Worm (Caenorhabditis elegans) whole organism, early embryonic: ENCODE results near the gene C24H10.3.

ENCODE experiments used
- F13C5.2 ChIP-seq: sonication (generic microtip); optimal IDR thresholded peaks from 2 replicates; lab custom pipeline; 2017; ENCODE audit warnings: mild to moderate bottlenecking, missing genetic modification characterization, inconsistent platforms, missing compliant biosample characterization
- aly-1 ChIP-seq: sonication (generic microtip); optimal IDR thresholded peaks from 2 replicates; lab custom pipeline; 2016; ENCODE audit warnings: missing genetic modification characterization, missing compliant biosample characterization
- ama-1 ChIP-seq: fragments of 150-350 bp; optimal IDR thresholded peaks from 2 replicates; lab custom pipeline; 2014
- ets-7 ChIP-seq: sonication (generic microtip); optimal IDR thresholded peaks from 2 replicates; lab custom pipeline; 2016; ENCODE audit warnings: missing genotype, missing genetic modification characterization, missing compliant biosample characterization
- flt-1 ChIP-seq: fragments of 200-800 bp; sonication (Bioruptor generic); IDR thresholded peaks from 2 replicates; pipeline ENCODE4 v1.3.6; 2022; ENCODE audit warnings: missing genetic modification characterization, missing compliant biosample characterization
- hmbx-1 ChIP-seq: sonication (generic microtip); optimal IDR thresholded peaks from 2 replicates; lab custom pipeline; 2016; ENCODE audit warnings: mild to moderate bottlenecking, missing genetic modification characterization, missing compliant biosample characterization
- hmg-4 ChIP-seq: fragments of 200-800 bp; sonication (Bioruptor generic); optimal IDR thresholded peaks from 2 replicates; lab custom pipeline; 2018; ENCODE audit warnings: mild to moderate bottlenecking, missing genetic modification characterization, missing compliant biosample characterization
- pes-1 ChIP-seq: fragments of 200-800 bp; sonication (Bioruptor generic); IDR thresholded peaks from 2 replicates; pipeline ENCODE4 v1.3.6; 2022; ENCODE audit warnings: missing genetic modification reagents, missing genetic modification characterization, missing compliant biosample characterization
- scrt-1 ChIP-seq: fragments of 200-800 bp; sonication (Bioruptor generic); IDR thresholded peaks from 2 replicates; pipeline ENCODE4 v1.3.6; 2022; ENCODE audit warnings: missing genetic modification characterization, missing compliant biosample characterization
- sea-1 ChIP-seq: fragments of 200-800 bp; sonication (Bioruptor generic); conservative IDR thresholded peaks from 2 replicates; pipeline ENCODE4 v1.3.6; 2022; ENCODE audit warnings: missing genetic modification characterization, missing compliant biosample characterization
- tbx-11 ChIP-seq: fragments of 200-800 bp; sonication (Bioruptor generic); IDR thresholded peaks from 2 replicates; pipeline ENCODE4 v1.3.6; 2022; ENCODE audit warnings: missing genetic modification characterization, missing compliant biosample characterization

ce11 chrX:5102338-5102737 is 41.5 kb downstream of the C24H10.3 start:
- TF ChIP-seq hmg-4 (no peak), ama-1 (lab: Kevin White, UChicago) (no peak), aly-1 (tag; lab: Kevin White, UChicago) (no peak), pes-1 (GFP tag; lab: Robert Waterston, UW) (no peak), ets-7 (tag; lab: Kevin White, UChicago) (no peak), flt-1 (GFP tag; lab: Robert Waterston, UW) (no peak), scrt-1 (GFP tag; lab: Robert Waterston, UW) (no peak), tbx-11 (GFP tag; lab: Robert Waterston, UW) (no peak), hmbx-1 (tag; lab: Kevin White, UChicago) (no peak), sea-1 (GFP tag; lab: Robert Waterston, UW) (no peak), F13C5.2 (tag; lab: Kevin White, UChicago) (no peak)
